Fruit fly (Drosophila melanogaster) whole organism, embryonic: Measurements from ENCODE around the gene mrva.

ENCODE experiments used
- Atf6 ChIP-seq: fragments of 200-800 bp; sonication (Bioruptor generic); IDR thresholded peaks from 2 replicates; pipeline ENCODE4 v1.3.6; 2022; ENCODE audit warnings: missing biosample characterization, missing genetic modification characterization
- B-H1 ChIP-seq: fragments of 200-800 bp; sonication (Bioruptor generic); IDR thresholded peaks from 3 replicates; pipeline ENCODE4 v1.3.6; 2022; ENCODE audit warnings: missing biosample characterization, missing genetic modification characterization
- Bgb ChIP-seq: fragments of 200-800 bp; sonication (Bioruptor generic); IDR thresholded peaks from 2 replicates; pipeline ENCODE4 v1.3.6; 2022; ENCODE audit warnings: missing biosample characterization, missing genetic modification characterization; ENCODE audit not compliant: partially characterized antibody
- CG11085 ChIP-seq: fragments of 200-800 bp; sonication (Bioruptor generic); IDR thresholded peaks from 2 replicates; pipeline ENCODE4 v1.3.6; 2022; ENCODE audit warnings: missing biosample characterization, missing genetic modification characterization
- CG11456 ChIP-seq: fragments of 200-800 bp; sonication (Bioruptor generic); IDR thresholded peaks from 3 replicates; pipeline ENCODE4 v1.3.6; 2022; ENCODE audit warnings: missing biosample characterization, missing genetic modification characterization
- CG12071 ChIP-seq: fragments of 200-800 bp; sonication (Bioruptor generic); optimal IDR thresholded peaks from 3 replicates; lab custom pipeline; 2018; ENCODE audit warnings: missing biosample characterization, mild to moderate bottlenecking, missing genetic modification characterization
- CG14050 ChIP-seq: fragments of 200-800 bp; sonication (Bioruptor generic); IDR thresholded peaks from 3 replicates; pipeline ENCODE4 v1.3.6; 2022; ENCODE audit warnings: missing biosample characterization, missing genetic modification characterization
- CG16815 ChIP-seq: fragments of 200-800 bp; sonication (Bioruptor generic); optimal IDR thresholded peaks from 3 replicates; lab custom pipeline; 2017; ENCODE audit warnings: missing biosample characterization, mild to moderate bottlenecking, missing genetic modification characterization
- CG4282 ChIP-seq: fragments of 200-800 bp; sonication (Bioruptor generic); optimal IDR thresholded peaks from 2 replicates; lab custom pipeline; 2016; ENCODE audit warnings: missing biosample characterization, missing genetic modification characterization
- CG4360 ChIP-seq: fragments of 200-800 bp; sonication (Bioruptor generic); IDR thresholded peaks from 2 replicates; pipeline ENCODE4 v1.3.6; 2022; ENCODE audit warnings: missing biosample characterization, missing genetic modification characterization
- CG5953 ChIP-seq: fragments of 200-800 bp; sonication (Bioruptor generic); IDR thresholded peaks from 2 replicates; pipeline ENCODE4 v1.3.6; 2022; ENCODE audit warnings: missing biosample characterization, missing genetic modification characterization
- CG6765 ChIP-seq: fragments of 200-800 bp; sonication (Bioruptor generic); optimal IDR thresholded peaks from 3 replicates; lab custom pipeline; 2017; ENCODE audit warnings: missing biosample characterization, mild to moderate bottlenecking, missing genetic modification characterization
- CG6813 ChIP-seq: fragments of 200-800 bp; sonication (Bioruptor generic); optimal IDR thresholded peaks from 2 replicates; lab custom pipeline; 2017; ENCODE audit warnings: missing biosample characterization, missing genetic modification characterization, mild to moderate bottlenecking, moderate library complexity, missing genetic modification reagents
- CG7987 ChIP-seq: fragments of 200-800 bp; sonication (Bioruptor generic); optimal IDR thresholded peaks from 2 replicates; lab custom pipeline; 2018; ENCODE audit warnings: missing biosample characterization, mild to moderate bottlenecking, missing genetic modification characterization, moderate library complexity
- CG8765 ChIP-seq: fragments of 200-800 bp; sonication (Bioruptor generic); IDR thresholded peaks from 2 replicates; pipeline ENCODE4 v1.3.6; 2022; ENCODE audit warnings: missing biosample characterization, missing genetic modification characterization
- CrebB ChIP-seq: fragments of 200-800 bp; sonication (Bioruptor generic); optimal IDR thresholded peaks from 3 replicates; lab custom pipeline; 2018; ENCODE audit warnings: missing biosample characterization, mild to moderate bottlenecking, missing genetic modification characterization
- Dek ChIP-seq: fragments of 200-800 bp; sonication (Bioruptor generic); optimal IDR thresholded peaks from 3 replicates; lab custom pipeline; 2019; ENCODE audit warnings: missing biosample characterization, mild to moderate bottlenecking, missing genetic modification characterization, moderate library complexity
- Eip74EF ChIP-seq, 2 experiments: fragments of 200-800 bp in 1 of 2; fragments of >200 bp in 1 of 2; sonication (Bioruptor generic) in 1 of 2; optimal IDR thresholded peaks; 2 replicates each; lab custom pipeline; 2017 to 2019; ENCODE audit warnings: missing biosample characterization in 2 of 2, missing genetic modification characterization in 2 of 2, mild to moderate bottlenecking in 1 of 2, moderate library complexity in 1 of 2
- Elba2 ChIP-seq: fragments of 200-800 bp; sonication (Bioruptor generic); optimal IDR thresholded peaks from 3 replicates; lab custom pipeline; 2016; ENCODE audit warnings: missing biosample characterization, missing genetic modification characterization
- Ets65A ChIP-seq: fragments of 200-800 bp; sonication (Bioruptor generic); peaks from one replicate; lab custom pipeline; 2016; ENCODE audit warnings: missing biosample characterization, missing genetic modification characterization
- Fer1 ChIP-seq: fragments of 200-800 bp; sonication (Bioruptor generic); optimal IDR thresholded peaks from 2 replicates; lab custom pipeline; 2017; ENCODE audit warnings: missing biosample characterization, mild to moderate bottlenecking, missing genetic modification characterization
- HHEX ChIP-seq: fragments of 200-800 bp; sonication (Bioruptor generic); optimal IDR thresholded peaks from 3 replicates; lab custom pipeline; 2017; ENCODE audit warnings: missing biosample characterization, mild to moderate bottlenecking, missing genetic modification characterization, missing genetic modification reagents
- Hr3 ChIP-seq: fragments of 200-800 bp; sonication (Bioruptor generic); optimal IDR thresholded peaks from 3 replicates; lab custom pipeline; 2016; ENCODE audit warnings: missing biosample characterization, missing genetic modification characterization
- Jarid2 ChIP-seq: fragments of 200-800 bp; sonication (Bioruptor generic); optimal IDR thresholded peaks from 3 replicates; lab custom pipeline; 2017; ENCODE audit warnings: mild to moderate bottlenecking, missing biosample characterization, missing genetic modification reagents, missing genetic modification characterization
- NFAT ChIP-seq: fragments of 200-800 bp; sonication (Bioruptor generic); IDR thresholded peaks from 2 replicates; pipeline ENCODE4 v1.3.6; 2022; ENCODE audit warnings: missing biosample characterization, missing genetic modification characterization
- Opbp ChIP-seq: fragments of 200-800 bp; sonication (Bioruptor generic); IDR thresholded peaks from 3 replicates; pipeline ENCODE4 v1.3.6; 2022; ENCODE audit warnings: missing biosample characterization, missing genetic modification characterization; ENCODE audit not compliant: partially characterized antibody
- Pdp1 ChIP-seq, 2 experiments: fragments of 200-800 bp; sonication (Bioruptor generic); optimal IDR thresholded peaks; 3 replicates each; lab custom pipeline; 2016; ENCODE audit warnings: missing biosample characterization in 2 of 2, missing genetic modification characterization in 2 of 2, mild to moderate bottlenecking in 1 of 2, moderate library complexity in 1 of 2
- Rfx ChIP-seq: fragments of 200-800 bp; sonication (Bioruptor generic); IDR thresholded peaks from 2 replicates; pipeline ENCODE4 v1.3.6; 2022; ENCODE audit warnings: missing biosample characterization, missing genetic modification characterization
- Rx ChIP-seq: fragments of 200-800 bp; sonication (Bioruptor generic); IDR thresholded peaks from 2 replicates; pipeline ENCODE4 v1.3.6; 2022; ENCODE audit warnings: missing biosample characterization, missing genetic modification characterization
- Taf1 ChIP-seq: fragments of 200-800 bp; sonication (Bioruptor generic); IDR thresholded peaks from 2 replicates; pipeline ENCODE4 v1.3.6; 2022; ENCODE audit warnings: missing biosample characterization, missing genetic modification characterization
- ash1 ChIP-seq: fragments of 200-800 bp; sonication (Bioruptor generic); optimal IDR thresholded peaks from 2 replicates; lab custom pipeline; 2018; ENCODE audit warnings: missing biosample characterization, mild to moderate bottlenecking, missing genetic modification characterization
- bbx ChIP-seq: fragments of 200-800 bp; sonication (Bioruptor generic); IDR thresholded peaks from 2 replicates; pipeline ENCODE4 v1.3.6; 2022; ENCODE audit warnings: missing biosample characterization, missing genetic modification characterization; ENCODE audit not compliant: partially characterized antibody
- cg ChIP-seq: fragments of 200-800 bp; sonication (Bioruptor generic); optimal IDR thresholded peaks from 3 replicates; lab custom pipeline; 2019; ENCODE audit warnings: missing biosample characterization, mild to moderate bottlenecking, missing genetic modification characterization, moderate library complexity
- chinmo ChIP-seq: fragments of 200-800 bp; sonication (Bioruptor generic); IDR thresholded peaks from 4 replicates; pipeline ENCODE4 v1.3.6; 2022; ENCODE audit warnings: missing biosample characterization, missing genetic modification characterization; ENCODE audit not compliant: partially characterized antibody
- croc ChIP-seq: fragments of 200-800 bp; sonication (Bioruptor generic); conservative IDR thresholded peaks from 3 replicates; pipeline ENCODE4 v1.3.6; 2022; ENCODE audit warnings: missing biosample characterization, missing genetic modification characterization
- crp ChIP-seq, 2 experiments: fragments of 200-800 bp; sonication (Bioruptor generic); optimal IDR thresholded peaks; 2 replicates in 1 of 2; 3 replicates in 1 of 2; lab custom pipeline; 2017; ENCODE audit warnings: missing biosample characterization in 2 of 2, missing genetic modification characterization in 2 of 2, mild to moderate bottlenecking in 1 of 2, moderate library complexity in 1 of 2
- disco-r ChIP-seq: fragments of 200-800 bp; sonication (Bioruptor generic); optimal IDR thresholded peaks from 2 replicates; lab custom pipeline; 2016; ENCODE audit warnings: missing biosample characterization, missing genetic modification characterization
- dmrt99B ChIP-seq: fragments of 200-800 bp; sonication (Bioruptor generic); optimal IDR thresholded peaks from 2 replicates; lab custom pipeline; 2018; ENCODE audit warnings: missing biosample characterization, mild to moderate bottlenecking, missing genetic modification characterization, moderate library complexity
- dysf ChIP-seq: fragments of 200-800 bp; sonication (Bioruptor generic); IDR thresholded peaks from 3 replicates; pipeline ENCODE4 v1.3.6; 2022; ENCODE audit warnings: missing biosample characterization, missing genetic modification characterization
- en ChIP-seq: fragments of 200-800 bp; sonication (Bioruptor generic); optimal IDR thresholded peaks from 2 replicates; lab custom pipeline; 2016; ENCODE audit warnings: missing biosample characterization, missing genetic modification characterization
- fd64A ChIP-seq: fragments of 200-800 bp; sonication (Bioruptor generic); optimal IDR thresholded peaks from 3 replicates; lab custom pipeline; 2018; ENCODE audit warnings: missing biosample characterization, mild to moderate bottlenecking, missing genetic modification characterization
- gce ChIP-seq: fragments of 200-800 bp; sonication (Bioruptor generic); IDR thresholded peaks from 3 replicates; pipeline ENCODE4 v1.3.6; 2022; ENCODE audit warnings: missing biosample characterization, missing genetic modification characterization
- gro ChIP-seq: fragments of 200-800 bp; sonication (Bioruptor generic); optimal IDR thresholded peaks from 2 replicates; lab custom pipeline; 2016; ENCODE audit warnings: missing biosample characterization, missing genetic modification characterization
- gt ChIP-seq: fragments of 200-800 bp; sonication (Bioruptor generic); IDR thresholded peaks from 2 replicates; pipeline ENCODE4 v1.3.6; 2022; ENCODE audit warnings: missing biosample characterization, missing genetic modification characterization
- otp ChIP-seq: fragments of 200-800 bp; sonication (Bioruptor generic); IDR thresholded peaks from 3 replicates; pipeline ENCODE4, ENCODE4 v1.3.6; 2022; ENCODE audit warnings: missing biosample characterization, missing genetic modification characterization
- peb ChIP-seq: fragments of 200-800 bp; sonication (Bioruptor generic); IDR thresholded peaks from 2 replicates; pipeline ENCODE4 v1.3.6; 2022; ENCODE audit warnings: missing biosample characterization, missing genetic modification characterization
- pho ChIP-seq: fragments of 200-800 bp; sonication (Bioruptor generic); optimal IDR thresholded peaks from 2 replicates; lab custom pipeline; 2016; ENCODE audit warnings: missing biosample characterization, missing genetic modification characterization
- sens-2 ChIP-seq: fragments of 200-800 bp; sonication (Bioruptor generic); IDR thresholded peaks from 2 replicates; pipeline ENCODE4 v1.3.6; 2022; ENCODE audit warnings: missing biosample characterization, missing genetic modification characterization
- tx ChIP-seq: fragments of 200-800 bp; sonication (Bioruptor generic); optimal IDR thresholded peaks from 2 replicates; lab custom pipeline; 2016; ENCODE audit warnings: missing biosample characterization, missing genetic modification characterization
- wek ChIP-seq: fragments of 200-800 bp; sonication (Bioruptor generic); optimal IDR thresholded peaks from 3 replicates; lab custom pipeline; 2018; ENCODE audit warnings: missing biosample characterization, mild to moderate bottlenecking, missing genetic modification characterization, moderate library complexity

The mrva gene

DNA sequence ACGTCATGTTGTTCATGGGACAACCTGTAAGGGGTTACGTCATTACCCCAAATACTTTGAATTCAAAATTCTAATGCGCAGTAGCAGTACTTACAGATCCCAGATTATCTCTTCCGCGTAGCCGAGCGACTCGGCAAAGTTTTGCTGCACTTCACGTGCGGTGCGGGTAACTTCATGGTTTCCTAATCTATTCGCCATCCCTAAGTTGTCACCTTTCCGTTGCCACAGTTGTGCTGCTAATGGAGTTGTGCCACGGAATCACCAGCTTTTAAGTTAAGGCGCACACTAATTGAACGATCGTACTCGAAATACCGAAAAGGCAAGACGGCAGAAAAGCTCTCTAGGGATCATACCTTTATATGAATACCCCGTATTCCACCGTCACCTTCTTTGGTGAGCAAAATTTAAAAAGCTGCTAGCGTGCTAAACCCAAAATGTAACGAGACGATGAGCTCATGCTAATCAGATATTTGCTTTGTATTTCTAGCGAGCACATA is 31.2 kb upstream of the mrva start, which contains the start of gene pst (continued):
- peak in 1 of 2 experiments; percentile 68 for TF ChIP-seq Eip74EF (GFP tag; optimal IDR thresholded peaks at IDR 0.05; lab: Kevin White, UChicago)
- TF ChIP-seq tx (GFP tag; lab: Kevin White, UChicago) = no peak
- peak; percentile 69 for TF ChIP-seq bbx
- TF ChIP-seq pho = peak; percentile 30
- TF ChIP-seq ash1 (GFP tag; lab: Kevin White, UChicago) = peak; percentile 14
- no peak for TF ChIP-seq CG4360 (GFP tag; lab: Robert Waterston, UW)
- TF ChIP-seq dmrt99B = no peak
- TF ChIP-seq wek = peak; percentile 96
- TF ChIP-seq CG7987 (GFP tag; lab: Kevin White, UChicago) = peak; percentile 10
- TF ChIP-seq Fer1 = peak; percentile 24
- TF ChIP-seq CG11456 (GFP tag; lab: Robert Waterston, UW) = peak; percentile 60; the same call in 1 of the 3 replicates
- TF ChIP-seq Taf1 (GFP tag; lab: Robert Waterston, UW) = no peak
- peak; percentile 8 for TF ChIP-seq gro (GFP tag; lab: Kevin White, UChicago)
- peak; percentile 6; the same call in 1 of the 2 replicates for TF ChIP-seq sens-2
- no peak for TF ChIP-seq fd64A (GFP tag; lab: Kevin White, UChicago)
- no peak for TF ChIP-seq en (GFP tag; lab: Kevin White, UChicago)
- peak; percentile 29 for TF ChIP-seq CG4282 (GFP tag; lab: Kevin White, UChicago)
- TF ChIP-seq CG5953 = no peak; the same call in 1 of the 2 replicates
- TF ChIP-seq B-H1 (GFP tag; lab: Robert Waterston, UW) = no peak
- TF ChIP-seq peb = no peak
- TF ChIP-seq croc (GFP tag; lab: Robert Waterston, UW) = no peak
- TF ChIP-seq otp (GFP tag; lab: Robert Waterston, UW) = peak; percentile 39; the same call in 1 of the 3 replicates
- no peak for TF ChIP-seq CG16815 (GFP tag; lab: Kevin White, UChicago)
- TF ChIP-seq Opbp (GFP tag; lab: Robert Waterston, UW) = 0 out of 3 replicates have a peak, but pooled peaks have one; percentile 53
- no peak for TF ChIP-seq CG11085
- TF ChIP-seq Ets65A (GFP tag; lab: Kevin White, UChicago) = no peak
- TF ChIP-seq CG6813 (GFP tag; lab: Kevin White, UChicago) = no peak
- TF ChIP-seq cg (GFP tag; lab: Kevin White, UChicago) = no peak
- TF ChIP-seq gt (GFP tag; lab: Robert Waterston, UW) = no peak
- no peak for TF ChIP-seq HHEX (GFP tag; lab: Kevin White, UChicago)
- TF ChIP-seq Pdp1 (GFP tag; optimal IDR thresholded peaks at IDR 0.05; lab: Kevin White, UChicago) = no peak
- TF ChIP-seq CG12071 = peak; percentile 52
- TF ChIP-seq Dek = peak; percentile 35
- TF ChIP-seq Jarid2 = peak; percentile 51
- no peak for TF ChIP-seq Hr3 (GFP tag; lab: Kevin White, UChicago)
- TF ChIP-seq chinmo (GFP tag; lab: Robert Waterston, UW) = peak; percentile 53; the same call in 2 of the 4 replicates
- TF ChIP-seq NFAT = peak; percentile 44; the same call in 1 of the 2 replicates
- peak; percentile 27; the same call in 1 of the 2 replicates for TF ChIP-seq Rfx
- no peak for TF ChIP-seq CG14050 (GFP tag; lab: Robert Waterston, UW)
- 0 out of 3 replicates have a peak, but pooled peaks have one; percentile 26 for TF ChIP-seq dysf (GFP tag; lab: Robert Waterston, UW)
- TF ChIP-seq crp (GFP tag; optimal IDR thresholded peaks at IDR 0.05; lab: Kevin White, UChicago) = no peak
- TF ChIP-seq gce (GFP tag; lab: Robert Waterston, UW) = no peak; the same call in 2 of the 3 replicates
- no peak for TF ChIP-seq Elba2 (GFP tag; lab: Kevin White, UChicago)
- TF ChIP-seq Bgb (GFP tag; lab: Robert Waterston, UW) = peak; percentile 64
- peak; percentile 66 for TF ChIP-seq Atf6
- TF ChIP-seq disco-r (GFP tag; lab: Kevin White, UChicago) = peak; percentile 13
- TF ChIP-seq CG8765 (GFP tag; lab: Robert Waterston, UW) = no peak
- no peak for TF ChIP-seq Rx (GFP tag; lab: Robert Waterston, UW)
- peak; percentile 66 for TF ChIP-seq CrebB (tag; lab: Kevin White, UChicago)
- TF ChIP-seq CG6765 (GFP tag; lab: Kevin White, UChicago) = peak; percentile 23
